Worm (Caenorhabditis elegans) whole organism, L1 larva: ENCODE results near the gene C06A8.8.

Source experiments
- ceh-63 ChIP-seq: fragments of 200-800 bp; sonication (Bioruptor generic); optimal IDR thresholded peaks from 2 replicates; lab custom pipeline; 2018; ENCODE audit warnings: mild to moderate bottlenecking, missing genetic modification characterization, missing compliant biosample characterization
- fkh-10 ChIP-seq: sonication (generic microtip); optimal IDR thresholded peaks from 2 replicates; lab custom pipeline; 2017; ENCODE audit warnings: missing biosample characterization, missing genetic modification reagents, missing genetic modification characterization
- lir-3 ChIP-seq: sonication (generic microtip); optimal IDR thresholded peaks from 2 replicates; lab custom pipeline; 2016; ENCODE audit warnings: mild to moderate bottlenecking, missing genetic modification characterization, moderate library complexity, missing compliant biosample characterization; ENCODE audit not compliant: poor library complexity
- nhr-12 ChIP-seq: sonication (generic microtip); optimal IDR thresholded peaks from 2 replicates; lab custom pipeline; 2017; ENCODE audit warnings: missing biosample characterization, missing genetic modification characterization
- nhr-77 ChIP-seq: fragments of 150-350 bp; optimal IDR thresholded peaks from 2 replicates; lab custom pipeline; 2014; ENCODE audit warnings: missing biosample characterization, missing genetic modification characterization
- skn-1 ChIP-seq: fragments of 150-350 bp; optimal IDR thresholded peaks from 2 replicates; lab custom pipeline; 2014; ENCODE audit warnings: missing biosample characterization, missing genetic modification characterization
- snpc-4 ChIP-seq: fragments of 150-350 bp; optimal IDR thresholded peaks from 2 replicates; lab custom pipeline; 2014; ENCODE audit warnings: missing biosample characterization, missing genetic modification characterization
- tbx-2 ChIP-seq: sonication (generic microtip); optimal IDR thresholded peaks from 2 replicates; lab custom pipeline; 2016; ENCODE audit warnings: missing genetic modification characterization, missing compliant biosample characterization
- unc-62 ChIP-seq: fragments of 150-350 bp; optimal IDR thresholded peaks from 2 replicates; lab custom pipeline; 2014; ENCODE audit warnings: missing biosample characterization, missing genetic modification reagents, missing genetic modification characterization
- ztf-11 ChIP-seq, 2 experiments: sonication (generic microtip); optimal IDR thresholded peaks; 2 replicates each; lab custom pipeline; 2016 to 2017; ENCODE audit warnings: missing genetic modification characterization in 2 of 2, missing biosample characterization in 1 of 2, missing compliant biosample characterization in 1 of 2

DNA sequence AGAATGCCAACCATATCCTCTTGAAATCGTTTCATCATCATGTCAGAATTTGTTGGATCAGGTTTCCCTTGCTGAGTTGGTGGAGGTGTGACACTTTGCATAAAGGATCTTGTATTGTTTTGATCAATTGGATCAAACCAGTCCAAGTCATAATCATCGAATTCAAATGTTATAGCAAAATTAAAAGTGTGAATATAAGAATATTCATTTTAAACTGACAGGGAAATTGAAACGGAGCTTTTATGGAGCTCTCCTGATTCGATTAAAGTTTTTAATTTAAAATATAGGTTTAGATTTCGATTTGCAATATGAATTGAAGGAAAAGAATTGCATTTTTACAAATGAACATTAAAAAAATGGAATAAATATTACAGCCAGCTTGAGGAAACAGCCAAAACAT lies 8.2 kb downstream of the C06A8.8 start, which contains the start of gene B0228.9:
- TF ChIP-seq tbx-2 (tag; lab: Kevin White, UChicago) (no peak), ceh-63 (no peak), nhr-77 (tag; lab: Kevin White, UChicago) (no peak), fkh-10 (GFP tag; lab: Kevin White, UChicago) (no peak), skn-1 (tag; lab: Kevin White, UChicago) (no peak), nhr-12 (tag; lab: Kevin White, UChicago) (no peak), ztf-11 (tag; optimal IDR thresholded peaks at IDR 0.05; lab: Kevin White, UChicago) (no peak), lir-3 (no peak), unc-62 (no peak), snpc-4 (no peak)
